Worm (Caenorhabditis elegans) whole organism, L4 larva: ENCODE measurements around the gene C26D10.4.

ENCODE experiments used
- ama-1 ChIP-seq: fragments of 150-350 bp; optimal IDR thresholded peaks from 2 replicates; lab custom pipeline; 2014; ENCODE audit warnings: inconsistent platforms, mixed read lengths
- egl-27 ChIP-seq: sonication (generic microtip); optimal IDR thresholded peaks from 3 replicates; lab custom pipeline; 2017; ENCODE audit warnings: missing biosample characterization, missing genetic modification reagents, missing genetic modification characterization
- pha-4 ChIP-seq, 2 experiments: fragments of 150-350 bp in 1 of 2; fragments of 200-800 bp in 1 of 2; sonication (Bioruptor generic) in 1 of 2; IDR thresholded peaks in 1 of 2; optimal IDR thresholded peaks in 1 of 2; 2 replicates each; pipeline versions ENCODE4 v1.3.6 to Lab custom; 2014 to 2022; ENCODE audit warnings: missing genetic modification characterization in 2 of 2, missing genetic modification reagents in 2 of 2, missing biosample characterization in 1 of 2, missing compliant biosample characterization in 1 of 2
- pqm-1 ChIP-seq: sonication (generic microtip); optimal IDR thresholded peaks from 2 replicates; lab custom pipeline; 2017; ENCODE audit warnings: missing biosample characterization, missing genetic modification characterization
- zip-11 ChIP-seq: fragments of 200-800 bp; sonication (Bioruptor generic); IDR thresholded peaks from 2 replicates; pipeline ENCODE4 v1.3.6; 2022; ENCODE audit warnings: missing genetic modification characterization, missing compliant biosample characterization

- TF ChIP-seq ama-1 (lab: Kevin White, UChicago), result no peak
- no peak for TF ChIP-seq pqm-1 (tag; lab: Kevin White, UChicago)
- no peak for TF ChIP-seq egl-27
- TF ChIP-seq pha-4 (GFP tag; IDR thresholded peaks at IDR 0.05; lab: Robert Waterston, UW), result no peak
- TF ChIP-seq pha-4 (tag; optimal IDR thresholded peaks at IDR 0.05; lab: Kevin White, UChicago), result no peak
- no peak for TF ChIP-seq zip-11 (GFP tag; lab: Robert Waterston, UW)
Measured at ce11 chrII:8354233-8354750, 24.7 kb downstream of the C26D10.4 start, which contains the start of gene C26D10.6.
